Worm (Caenorhabditis elegans) whole organism, mixed stage, embryonic: ENCODE results near the gene Y69A2AR.32.

ENCODE experiments used
- M03D4.4 ChIP-seq: sonication (generic microtip); optimal IDR thresholded peaks from 2 replicates; lab custom pipeline; 2017; ENCODE audit warnings: mild to moderate bottlenecking, missing genetic modification characterization, missing compliant biosample characterization
- blmp-1 ChIP-seq: fragments of 150-350 bp; optimal IDR thresholded peaks from 2 replicates; lab custom pipeline; 2014; ENCODE audit warnings: missing biosample characterization, missing genetic modification characterization
- ceh-43 ChIP-seq: fragments of 200-800 bp; sonication (Bioruptor generic); optimal IDR thresholded peaks from 2 replicates; lab custom pipeline; 2018; ENCODE audit warnings: mild to moderate bottlenecking, missing genetic modification characterization, moderate library complexity, missing compliant biosample characterization
- ceh-83 ChIP-seq: fragments of 200-800 bp; sonication (Bioruptor generic); optimal IDR thresholded peaks from 2 replicates; lab custom pipeline; 2018; ENCODE audit warnings: mild to moderate bottlenecking, missing genetic modification characterization, missing compliant biosample characterization
- ces-1 ChIP-seq: fragments of 150-350 bp; optimal IDR thresholded peaks from 2 replicates; lab custom pipeline; 2014; ENCODE audit warnings: missing biosample characterization, missing genetic modification reagents, missing genetic modification characterization
- elt-1 ChIP-seq: sonication (generic microtip); optimal IDR thresholded peaks from 2 replicates; lab custom pipeline; 2017; ENCODE audit warnings: missing genetic modification characterization, mild to moderate bottlenecking, missing compliant biosample characterization, antibody characterized with exemption, moderate library complexity, borderline replicate concordance; ENCODE audit not compliant: insufficient read depth
- elt-3 ChIP-seq: fragments of 150-350 bp; optimal IDR thresholded peaks from 2 replicates; lab custom pipeline; 2014; ENCODE audit warnings: missing biosample characterization, missing genetic modification characterization
- flh-1 ChIP-seq: fragments of 200-800 bp; sonication (Bioruptor generic); optimal IDR thresholded peaks from 2 replicates; lab custom pipeline; 2018; ENCODE audit warnings: mild to moderate bottlenecking, missing genetic modification characterization, moderate library complexity, missing compliant biosample characterization
- ham-2 ChIP-seq: fragments of 200-800 bp; sonication (Bioruptor generic); optimal IDR thresholded peaks from 2 replicates; lab custom pipeline; 2018; ENCODE audit warnings: mild to moderate bottlenecking, missing genetic modification characterization, missing compliant biosample characterization
- hlh-1 ChIP-seq: fragments of 150-350 bp; optimal IDR thresholded peaks from 2 replicates; lab custom pipeline; 2014; ENCODE audit warnings: missing biosample characterization, missing genetic modification reagents, missing genetic modification characterization
- lin-13 ChIP-seq: fragments of 150-350 bp; optimal IDR thresholded peaks from 2 replicates; lab custom pipeline; 2014; ENCODE audit warnings: missing biosample characterization, missing genetic modification characterization
- lin-32 ChIP-seq: fragments of 200-800 bp; sonication (Bioruptor generic); optimal IDR thresholded peaks from 2 replicates; lab custom pipeline; 2018; ENCODE audit warnings: mild to moderate bottlenecking, missing genetic modification characterization, missing compliant biosample characterization
- lsy-2 ChIP-seq: fragments of 150-350 bp; optimal IDR thresholded peaks from 2 replicates; lab custom pipeline; 2014; ENCODE audit warnings: missing biosample characterization, missing genetic modification characterization
- mab-5 ChIP-seq: fragments of 150-350 bp; optimal IDR thresholded peaks from 2 replicates; lab custom pipeline; 2014; ENCODE audit warnings: missing biosample characterization, missing genetic modification characterization
- mep-1 ChIP-seq: fragments of 150-350 bp; optimal IDR thresholded peaks from 2 replicates; lab custom pipeline; 2017; ENCODE audit warnings: missing biosample characterization, missing genetic modification reagents, missing genetic modification characterization, inconsistent platforms
- mls-2 ChIP-seq: sonication (generic microtip); optimal IDR thresholded peaks from 2 replicates; lab custom pipeline; 2016; ENCODE audit warnings: mild to moderate bottlenecking, missing genetic modification characterization, moderate library complexity, missing compliant biosample characterization
- nhr-12 ChIP-seq: fragments of 150-350 bp; optimal IDR thresholded peaks from 2 replicates; lab custom pipeline; 2014; ENCODE audit warnings: missing biosample characterization, missing genetic modification characterization
- nhr-237 ChIP-seq: fragments of 150-350 bp; optimal IDR thresholded peaks from 2 replicates; lab custom pipeline; 2014; ENCODE audit warnings: missing biosample characterization, missing genetic modification characterization
- nhr-28 ChIP-seq: fragments of 150-350 bp; optimal IDR thresholded peaks from 2 replicates; lab custom pipeline; 2014; ENCODE audit warnings: missing biosample characterization, missing genetic modification characterization
- nhr-76 ChIP-seq: sonication (generic microtip); optimal IDR thresholded peaks from 2 replicates; lab custom pipeline; 2017; ENCODE audit warnings: missing biosample characterization, missing genetic modification characterization
- pha-4 ChIP-seq: fragments of 150-350 bp; optimal IDR thresholded peaks from 2 replicates; lab custom pipeline; 2018; ENCODE audit warnings: missing biosample characterization, missing genetic modification reagents, missing genetic modification characterization
- sem-2 ChIP-seq: fragments of 200-800 bp; sonication (Bioruptor generic); optimal IDR thresholded peaks from 2 replicates; lab custom pipeline; 2018; ENCODE audit warnings: mild to moderate bottlenecking, missing genetic modification characterization, missing compliant biosample characterization
- snpc-4 ChIP-seq: fragments of 150-350 bp; optimal IDR thresholded peaks from 2 replicates; lab custom pipeline; 2014; ENCODE audit warnings: missing biosample characterization, missing genetic modification characterization
- sptf-1 ChIP-seq: sonication (generic microtip); optimal IDR thresholded peaks from 2 replicates; lab custom pipeline; 2017; ENCODE audit warnings: mild to moderate bottlenecking, missing genetic modification characterization, moderate library complexity, missing compliant biosample characterization
- tbx-8 ChIP-seq: fragments of 200-800 bp; sonication (Bioruptor generic); optimal IDR thresholded peaks from 2 replicates; lab custom pipeline; 2018; ENCODE audit warnings: mild to moderate bottlenecking, missing genetic modification characterization, moderate library complexity, missing compliant biosample characterization
- unc-120 ChIP-seq: sonication (generic microtip); optimal IDR thresholded peaks from 2 replicates; lab custom pipeline; 2017; ENCODE audit warnings: missing genetic modification characterization, missing compliant biosample characterization; ENCODE audit not compliant: poor library complexity, severe bottlenecking
- unc-62 ChIP-seq: fragments of 150-350 bp; optimal IDR thresholded peaks from 2 replicates; lab custom pipeline; 2014; ENCODE audit warnings: missing biosample characterization, missing genetic modification reagents, missing genetic modification characterization
- zip-8 ChIP-seq: fragments of 150-350 bp; optimal IDR thresholded peaks from 2 replicates; lab custom pipeline; 2014; ENCODE audit warnings: missing biosample characterization, missing genetic modification characterization
- ztf-11 ChIP-seq: fragments of 150-350 bp; optimal IDR thresholded peaks from 2 replicates; lab custom pipeline; 2014; ENCODE audit warnings: missing biosample characterization, missing genetic modification characterization

Y69A2AR.32 gene

DNA sequence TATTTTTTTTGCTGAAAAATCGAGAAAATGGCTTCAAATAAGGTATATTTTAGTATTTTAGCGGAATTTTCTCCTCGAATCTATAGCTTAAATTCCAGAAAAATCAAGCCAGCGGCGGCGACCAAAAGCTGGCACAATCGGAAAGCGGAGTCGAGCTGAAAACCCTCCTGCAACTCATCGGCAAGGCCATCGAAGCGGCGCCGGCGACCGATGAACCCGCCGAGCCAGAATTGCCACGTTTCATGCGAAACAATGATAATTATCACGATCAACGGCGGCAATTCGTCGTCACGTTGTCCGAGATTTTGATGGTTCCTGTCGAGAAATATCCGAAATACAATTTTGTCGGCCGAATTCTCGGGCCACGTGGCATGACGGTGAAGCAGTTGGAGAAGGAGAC is at the start of gene Y69A2AR.32:
Y69A2AR.32 (plus strand) TSS at position 28 of the 400 bp plus-strand sequence.
- no peak for TF ChIP-seq nhr-28 (tag; lab: Kevin White, UChicago)
- no peak for TF ChIP-seq nhr-237 (tag; lab: Kevin White, UChicago)
- no peak for TF ChIP-seq ceh-83 (GFP tag; lab: Kevin White, UChicago)
- TF ChIP-seq lsy-2 (tag; lab: Kevin White, UChicago) = no peak
- no peak for TF ChIP-seq lin-13 (tag; lab: Kevin White, UChicago)
- TF ChIP-seq mls-2 (tag; lab: Kevin White, UChicago) = no peak
- TF ChIP-seq elt-1 (tag; lab: Kevin White, UChicago) = no peak
- no peak for TF ChIP-seq mep-1 (tag; lab: Kevin White, UChicago)
- no peak for TF ChIP-seq mab-5
- TF ChIP-seq ham-2 (GFP tag; lab: Kevin White, UChicago) = no peak
- TF ChIP-seq zip-8 (tag; lab: Kevin White, UChicago) = no peak
- no peak for TF ChIP-seq ces-1 (GFP tag; lab: Kevin White, UChicago)
- no peak for TF ChIP-seq lin-32 (GFP tag; lab: Kevin White, UChicago)
- no peak for TF ChIP-seq sptf-1 (tag; lab: Kevin White, UChicago)
- no peak for TF ChIP-seq blmp-1 (tag; lab: Kevin White, UChicago)
- no peak for TF ChIP-seq ceh-43 (GFP tag; lab: Kevin White, UChicago)
- TF ChIP-seq unc-120 (tag; lab: Kevin White, UChicago) = no peak
- no peak for TF ChIP-seq nhr-76 (tag; lab: Kevin White, UChicago)
- TF ChIP-seq tbx-8 (GFP tag; lab: Kevin White, UChicago) = no peak

DNA sequence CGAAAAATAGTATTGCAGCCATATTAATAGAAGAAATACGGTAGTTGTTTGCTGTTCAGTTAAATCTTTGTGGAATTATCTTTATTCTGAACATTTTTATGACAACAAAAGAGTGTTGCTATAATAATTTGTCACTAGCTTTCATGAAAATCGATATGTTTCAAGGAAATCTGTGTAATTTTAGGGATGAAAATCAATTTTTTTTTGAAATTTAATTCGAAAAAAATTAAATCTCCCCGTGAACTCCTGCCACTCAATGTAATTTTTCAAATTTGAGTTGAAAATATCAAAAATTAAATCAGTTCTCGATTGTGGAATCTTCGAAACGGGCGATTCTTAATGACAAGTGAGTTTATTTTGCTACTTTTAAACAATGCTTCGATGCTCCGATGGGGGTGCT is 48.9 kb upstream of the Y69A2AR.32 start, which contains the start of gene Y69A2AR.46:
Y69A2AR.46 (plus strand) TSS at position 301 of the 400 bp plus-strand sequence.
- TF ChIP-seq ceh-43 (GFP tag; lab: Kevin White, UChicago) (no peak), hlh-1 (tag; lab: Kevin White, UChicago) (no peak), flh-1 (GFP tag; lab: Kevin White, UChicago) (no peak), lin-13 (tag; lab: Kevin White, UChicago) (no peak), unc-120 (tag; lab: Kevin White, UChicago) (no peak), elt-3 (tag; lab: Kevin White, UChicago) (no peak), mls-2 (tag; lab: Kevin White, UChicago) (no peak), pha-4 (tag; lab: Kevin White, UChicago) (no peak)

DNA sequence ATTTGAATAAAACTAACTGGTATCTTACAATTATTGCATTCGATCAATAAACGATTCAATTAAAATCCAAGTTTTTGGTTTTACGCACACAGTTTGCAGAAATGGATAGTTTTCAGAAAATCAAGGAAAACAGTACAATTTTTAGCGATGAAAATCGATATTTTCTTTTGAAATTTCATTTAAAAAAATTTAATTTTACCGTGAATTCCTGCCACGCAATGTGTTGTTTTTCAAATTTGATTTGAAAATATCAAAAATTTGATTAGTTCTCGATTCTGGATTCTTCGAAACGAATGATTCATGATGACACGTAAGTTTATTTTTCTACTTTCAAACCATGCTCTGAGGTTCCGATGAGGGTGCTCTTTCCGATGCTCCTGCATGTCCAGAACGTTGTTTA is 48.2 kb upstream of the Y69A2AR.32 start, which contains the start of gene Y69A2AR.50:
Y69A2AR.50 (plus strand) TSS at position 301 of the 400 bp plus-strand sequence.
- TF ChIP-seq lin-32 (GFP tag; lab: Kevin White, UChicago) = no peak
- TF ChIP-seq nhr-12 = no peak
- TF ChIP-seq unc-62 (GFP tag; lab: Kevin White, UChicago) = no peak
- no peak for TF ChIP-seq ceh-43 (GFP tag; lab: Kevin White, UChicago)

DNA sequence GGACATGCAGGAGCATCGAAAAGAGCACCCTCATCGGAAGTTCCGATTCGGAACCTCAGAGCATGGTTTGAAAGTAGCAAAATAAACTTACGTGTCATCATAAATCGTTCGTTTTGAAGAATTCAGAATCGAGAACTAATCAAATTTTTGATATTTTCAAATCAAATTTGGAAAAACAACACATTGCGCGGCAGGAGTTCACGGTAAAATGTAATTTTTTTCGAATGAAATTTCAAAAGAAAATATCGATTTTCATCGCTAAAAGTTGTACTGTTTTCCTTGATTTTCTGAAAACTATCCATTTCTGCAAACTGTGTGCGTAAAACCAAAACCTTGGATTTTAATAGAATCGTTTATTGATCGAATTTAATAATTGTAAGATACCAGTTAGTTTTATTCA is 46.3 kb upstream of the Y69A2AR.32 start, which contains the start of gene Y69A2AR.24:
Y69A2AR.24 (minus strand) TSS at position 101 of the 400 bp plus-strand sequence.
- TF ChIP-seq mls-2 (tag; lab: Kevin White, UChicago) = no peak

DNA sequence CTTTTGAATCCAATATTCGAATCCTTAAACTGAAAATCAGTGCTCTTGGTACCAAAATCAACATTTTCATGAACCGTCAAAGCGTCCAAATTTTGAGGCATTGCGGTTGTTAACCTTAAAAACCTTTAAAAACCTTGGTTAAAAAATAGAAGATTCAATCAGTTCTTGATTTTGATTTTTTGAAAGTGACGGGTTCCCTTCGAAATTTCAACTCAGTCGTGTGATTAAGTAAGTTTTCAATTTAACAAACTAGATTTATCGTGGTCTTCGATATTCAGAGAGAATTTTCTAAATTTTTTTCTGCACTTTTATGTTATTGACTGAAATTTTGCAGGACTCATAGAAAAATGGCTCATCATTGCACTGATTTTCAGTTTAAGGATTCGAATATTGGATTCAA is 42.0 kb upstream of the Y69A2AR.32 start, which contains the start of the genes Y69A2AR.25 and Y69A2AR.12:
Y69A2AR.25 (minus strand) TSS at position 101 of the 400 bp plus-strand sequence.
Y69A2AR.12 (plus strand) TSS at position 348 of the 400 bp plus-strand sequence.
- TF ChIP-seq flh-1 (GFP tag; lab: Kevin White, UChicago) (no peak), sem-2 (GFP tag; lab: Kevin White, UChicago) (no peak), lin-32 (GFP tag; lab: Kevin White, UChicago) (no peak), ztf-11 (tag; lab: Kevin White, UChicago) (no peak), ceh-83 (GFP tag; lab: Kevin White, UChicago) (no peak), zip-8 (tag; lab: Kevin White, UChicago) (no peak), snpc-4 (tag; lab: Kevin White, UChicago) (no peak), M03D4.4 (tag; lab: Kevin White, UChicago) (no peak), blmp-1 (tag; lab: Kevin White, UChicago) (no peak)
